Fruit fly (Drosophila melanogaster) whole organism, embryonic: Measurements from ENCODE around the gene CG1983.

Experiments
- Aef1 ChIP-seq: fragments of 200-800 bp; sonication (Bioruptor generic); IDR thresholded peaks from 3 replicates; pipeline ENCODE4 v1.3.6; 2022; ENCODE audit warnings: missing biosample characterization, missing genetic modification characterization
- CG10431 ChIP-seq: fragments of 200-800 bp; sonication (Bioruptor generic); optimal IDR thresholded peaks from 3 replicates; lab custom pipeline; 2018; ENCODE audit warnings: missing biosample characterization, mild to moderate bottlenecking, missing genetic modification characterization
- CG11398 ChIP-seq: fragments of 200-800 bp; sonication (Bioruptor generic); optimal IDR thresholded peaks from 2 replicates; lab custom pipeline; 2016; ENCODE audit warnings: missing biosample characterization, missing genetic modification characterization
- CG12219 ChIP-seq: fragments of 200-800 bp; sonication (Bioruptor generic); optimal IDR thresholded peaks from 3 replicates; lab custom pipeline; 2018; ENCODE audit warnings: missing biosample characterization, mild to moderate bottlenecking, missing genetic modification characterization
- CG14014 ChIP-seq: fragments of 200-800 bp; sonication (Bioruptor generic); IDR thresholded peaks from 2 replicates; pipeline ENCODE4 v1.3.6; 2022; ENCODE audit warnings: missing biosample characterization, missing genetic modification characterization
- CG14710 ChIP-seq: fragments of 200-800 bp; sonication (Bioruptor generic); optimal IDR thresholded peaks from 3 replicates; lab custom pipeline; 2019; ENCODE audit warnings: missing biosample characterization, mild to moderate bottlenecking, missing genetic modification characterization, moderate library complexity
- CG14965 ChIP-seq: fragments of 200-800 bp; sonication (Bioruptor generic); optimal IDR thresholded peaks from 2 replicates; lab custom pipeline; 2016; ENCODE audit warnings: missing biosample characterization, missing genetic modification characterization, borderline replicate concordance
- CG15514 ChIP-seq: fragments of 200-800 bp; sonication (Bioruptor generic); optimal IDR thresholded peaks from 3 replicates; lab custom pipeline; 2017; ENCODE audit warnings: missing biosample characterization, missing genetic modification characterization, mild to moderate bottlenecking, moderate library complexity, missing genetic modification reagents
- CG2129 ChIP-seq: fragments of 200-800 bp; sonication (Bioruptor generic); IDR thresholded peaks from 2 replicates; pipeline ENCODE4 v1.3.6; 2022; ENCODE audit warnings: missing biosample characterization, missing genetic modification characterization; ENCODE audit not compliant: partially characterized antibody
- CG2678 ChIP-seq: fragments of 200-800 bp; sonication (Bioruptor generic); optimal IDR thresholded peaks from 3 replicates; lab custom pipeline; 2019; ENCODE audit warnings: missing biosample characterization, mild to moderate bottlenecking, missing genetic modification characterization, moderate library complexity
- CG3065 ChIP-seq: fragments of 200-800 bp; sonication (Bioruptor generic); optimal IDR thresholded peaks from 2 replicates; lab custom pipeline; 2016; ENCODE audit warnings: missing biosample characterization, missing genetic modification characterization
- CG3407 ChIP-seq: fragments of 200-800 bp; sonication (Bioruptor generic); optimal IDR thresholded peaks from 2 replicates; lab custom pipeline; 2018; ENCODE audit warnings: missing biosample characterization, mild to moderate bottlenecking, missing genetic modification characterization
- CG34422 ChIP-seq: fragments of 200-800 bp; sonication (Bioruptor generic); IDR thresholded peaks from 3 replicates; pipeline ENCODE4 v1.3.6; 2022; ENCODE audit warnings: missing biosample characterization, missing genetic modification characterization
- CG4820 ChIP-seq: fragments of 200-800 bp; sonication (Bioruptor generic); optimal IDR thresholded peaks from 3 replicates; lab custom pipeline; 2016; ENCODE audit warnings: missing biosample characterization, missing genetic modification characterization
- CG4854 ChIP-seq: fragments of 200-800 bp; sonication (Bioruptor generic); optimal IDR thresholded peaks from 2 replicates; lab custom pipeline; 2016; ENCODE audit warnings: missing biosample characterization, missing genetic modification characterization, inconsistent platforms
- CG7786 ChIP-seq: fragments of 200-800 bp; sonication (Bioruptor generic); optimal IDR thresholded peaks from 2 replicates; lab custom pipeline; 2016; ENCODE audit warnings: missing biosample characterization, missing genetic modification characterization
- CG7839 ChIP-seq: fragments of 200-800 bp; sonication (Bioruptor generic); optimal IDR thresholded peaks from 3 replicates; lab custom pipeline; 2018; ENCODE audit warnings: missing biosample characterization, mild to moderate bottlenecking, missing genetic modification characterization, moderate library complexity
- CG7987 ChIP-seq: fragments of 200-800 bp; sonication (Bioruptor generic); optimal IDR thresholded peaks from 2 replicates; lab custom pipeline; 2018; ENCODE audit warnings: missing biosample characterization, mild to moderate bottlenecking, missing genetic modification characterization, moderate library complexity
- CG8290 ChIP-seq, 3 experiments: fragments of 200-800 bp; sonication (Bioruptor generic); optimal IDR thresholded peaks; 2 replicates each; lab custom pipeline; 2016 to 2019; ENCODE audit warnings: missing biosample characterization in 3 of 3, missing genetic modification characterization in 3 of 3, mild to moderate bottlenecking in 2 of 3, moderate library complexity in 1 of 3
- CG9876 ChIP-seq: fragments of 200-800 bp; sonication (Bioruptor generic); optimal IDR thresholded peaks from 2 replicates; lab custom pipeline; 2016; ENCODE audit warnings: missing biosample characterization, missing genetic modification characterization
- CoRest ChIP-seq: fragments of 200-800 bp; sonication (Bioruptor generic); optimal IDR thresholded peaks from 3 replicates; lab custom pipeline; 2018; ENCODE audit warnings: missing biosample characterization, mild to moderate bottlenecking, missing genetic modification characterization, moderate library complexity
- Fer1 ChIP-seq: fragments of 200-800 bp; sonication (Bioruptor generic); optimal IDR thresholded peaks from 2 replicates; lab custom pipeline; 2017; ENCODE audit warnings: missing biosample characterization, mild to moderate bottlenecking, missing genetic modification characterization
- Gug ChIP-seq: fragments of 200-800 bp; sonication (Bioruptor generic); IDR thresholded peaks from 4 replicates; pipeline ENCODE4 v1.3.6; 2022; ENCODE audit warnings: missing biosample characterization, missing genetic modification characterization
- HHEX ChIP-seq: fragments of 200-800 bp; sonication (Bioruptor generic); optimal IDR thresholded peaks from 3 replicates; lab custom pipeline; 2017; ENCODE audit warnings: missing biosample characterization, mild to moderate bottlenecking, missing genetic modification characterization, missing genetic modification reagents
- Lpt ChIP-seq: fragments of >200 bp; optimal IDR thresholded peaks from 2 replicates; lab custom pipeline; 2018; ENCODE audit warnings: missing biosample characterization, missing genetic modification characterization
- Side ChIP-seq: fragments of 200-800 bp; sonication (Bioruptor generic); optimal IDR thresholded peaks from 2 replicates; lab custom pipeline; 2016; ENCODE audit warnings: missing biosample characterization, missing genetic modification characterization
- Sin3A ChIP-seq: fragments of >200 bp; optimal IDR thresholded peaks from 2 replicates; lab custom pipeline; 2018
- TFAM ChIP-seq: fragments of 200-800 bp; sonication (Bioruptor generic); optimal IDR thresholded peaks from 2 replicates; lab custom pipeline; 2017; ENCODE audit warnings: missing biosample characterization, missing genetic modification characterization, inconsistent platforms
- Taf1 ChIP-seq: fragments of 200-800 bp; sonication (Bioruptor generic); IDR thresholded peaks from 2 replicates; pipeline ENCODE4 v1.3.6; 2022; ENCODE audit warnings: missing biosample characterization, missing genetic modification characterization
- abd-A ChIP-seq: fragments of 200-800 bp; sonication (Bioruptor generic); optimal IDR thresholded peaks from 3 replicates; lab custom pipeline; 2019; ENCODE audit warnings: missing biosample characterization, mild to moderate bottlenecking, missing genetic modification characterization, moderate library complexity
- br ChIP-seq: fragments of >200 bp; optimal IDR thresholded peaks from 2 replicates; lab custom pipeline; 2017
- cg ChIP-seq: fragments of 200-800 bp; sonication (Bioruptor generic); optimal IDR thresholded peaks from 3 replicates; lab custom pipeline; 2019; ENCODE audit warnings: missing biosample characterization, mild to moderate bottlenecking, missing genetic modification characterization, moderate library complexity
- disco-r ChIP-seq: fragments of 200-800 bp; sonication (Bioruptor generic); optimal IDR thresholded peaks from 2 replicates; lab custom pipeline; 2016; ENCODE audit warnings: missing biosample characterization, missing genetic modification characterization
- ewg ChIP-seq: fragments of 200-800 bp; sonication (Bioruptor generic); optimal IDR thresholded peaks from 3 replicates; lab custom pipeline; 2017; ENCODE audit warnings: mild to moderate bottlenecking, missing biosample characterization, missing genetic modification reagents, missing genetic modification characterization
- gcm2 ChIP-seq: fragments of 200-800 bp; sonication (Bioruptor generic); optimal IDR thresholded peaks from 2 replicates; lab custom pipeline; 2016; ENCODE audit warnings: missing biosample characterization, missing genetic modification characterization
- inv ChIP-seq: fragments of 200-800 bp; sonication (Bioruptor generic); IDR thresholded peaks from 2 replicates; pipeline ENCODE4 v1.3.6; 2022; ENCODE audit warnings: missing biosample characterization, missing genetic modification characterization; ENCODE audit not compliant: partially characterized antibody
- jing ChIP-seq: fragments of 200-800 bp; sonication (Bioruptor generic); optimal IDR thresholded peaks from 2 replicates; lab custom pipeline; 2018; ENCODE audit warnings: missing biosample characterization, mild to moderate bottlenecking, missing genetic modification characterization
- lbe ChIP-seq: fragments of 200-800 bp; sonication (Bioruptor generic); optimal IDR thresholded peaks from 2 replicates; lab custom pipeline; 2016; ENCODE audit warnings: missing biosample characterization, mild to moderate bottlenecking, missing genetic modification characterization
- nmo ChIP-seq: fragments of 200-800 bp; sonication (Bioruptor generic); optimal IDR thresholded peaks from 2 replicates; lab custom pipeline; 2018; ENCODE audit warnings: missing biosample characterization, mild to moderate bottlenecking, missing genetic modification characterization, moderate library complexity
- nom ChIP-seq: fragments of 200-800 bp; sonication (Bioruptor generic); optimal IDR thresholded peaks from 2 replicates; lab custom pipeline; 2017; ENCODE audit warnings: missing biosample characterization, missing genetic modification characterization, mild to moderate bottlenecking, moderate library complexity, missing genetic modification reagents
- repo ChIP-seq: fragments of 200-800 bp; sonication (Bioruptor generic); optimal IDR thresholded peaks from 2 replicates; lab custom pipeline; 2016; ENCODE audit warnings: missing biosample characterization, missing genetic modification characterization
- scrt ChIP-seq: fragments of 200-800 bp; sonication (Bioruptor generic); optimal IDR thresholded peaks from 2 replicates; lab custom pipeline; 2018; ENCODE audit warnings: missing biosample characterization, mild to moderate bottlenecking, missing genetic modification characterization, moderate library complexity
- shn ChIP-seq: fragments of 200-800 bp; sonication (Bioruptor generic); optimal IDR thresholded peaks from 3 replicates; lab custom pipeline; 2016; ENCODE audit warnings: missing biosample characterization, missing genetic modification characterization
- sisA ChIP-seq: fragments of 200-800 bp; sonication (Bioruptor generic); IDR thresholded peaks from 2 replicates; pipeline ENCODE4 v1.3.6; 2022; ENCODE audit warnings: missing biosample characterization, missing genetic modification characterization
- ssp ChIP-seq: fragments of 200-800 bp; sonication (Bioruptor generic); IDR thresholded peaks from 2 replicates; pipeline ENCODE4 v1.3.6; 2022; ENCODE audit warnings: missing biosample characterization, missing genetic modification characterization
- zen2 ChIP-seq: fragments of 200-800 bp; sonication (Bioruptor generic); IDR thresholded peaks from 3 replicates; pipeline ENCODE4 v1.3.6; 2022; ENCODE audit warnings: missing biosample characterization, missing genetic modification characterization; ENCODE audit not compliant: partially characterized antibody
- zf30C ChIP-seq: fragments of 200-800 bp; sonication (Bioruptor generic); optimal IDR thresholded peaks from 3 replicates; lab custom pipeline; 2018; ENCODE audit warnings: missing biosample characterization, mild to moderate bottlenecking, missing genetic modification characterization
- zfh1 ChIP-seq: fragments of 200-800 bp; sonication (Bioruptor generic); IDR thresholded peaks from 3 replicates; pipeline ENCODE4 v1.3.6; 2022; ENCODE audit warnings: missing biosample characterization, missing genetic modification characterization

Gene CG1983

dm6 chr3R:30170671-30171667 is 6.5 kb downstream of the CG1983 start, which contains the start of gene Rsod (continued):
- TF ChIP-seq CG12219 (GFP tag; lab: Kevin White, UChicago) = peak; percentile 52
- no peak for TF ChIP-seq Side (GFP tag; lab: Kevin White, UChicago)
- TF ChIP-seq CG7839 (tag; lab: Kevin White, UChicago) = peak; percentile 62
- peak; percentile 74 for TF ChIP-seq sisA (GFP tag; lab: Robert Waterston, UW)
- TF ChIP-seq CG4854 (GFP tag; lab: Kevin White, UChicago) = no peak
- peak; percentile 27 for TF ChIP-seq CoRest (tag; lab: Kevin White, UChicago)
- TF ChIP-seq repo (GFP tag; lab: Kevin White, UChicago) = no peak
- no peak for TF ChIP-seq nom
- peak; percentile 51; the same call in 2 of the 4 replicates for TF ChIP-seq Gug (GFP tag; lab: Robert Waterston, UW)
- peak; percentile 56 for TF ChIP-seq ssp (GFP tag; lab: Robert Waterston, UW)
- no peak for TF ChIP-seq CG9876 (GFP tag; lab: Kevin White, UChicago)
- TF ChIP-seq CG14965 (GFP tag; lab: Kevin White, UChicago) = no peak
- peak; percentile 63 for TF ChIP-seq CG2678 (tag; lab: Kevin White, UChicago)
- peak; percentile 83 for TF ChIP-seq zfh1
- peak; percentile 61 for TF ChIP-seq Taf1 (GFP tag; lab: Robert Waterston, UW)
- TF ChIP-seq Sin3A (lab: Kevin White, UChicago) = no peak
- peak; percentile 48; the same call in 2 of the 3 replicates for TF ChIP-seq Aef1
- TF ChIP-seq CG3407 (GFP tag; lab: Kevin White, UChicago) = peak; percentile 51
- no peak for TF ChIP-seq CG7786 (GFP tag; lab: Kevin White, UChicago)
- TF ChIP-seq CG14014 (GFP tag; lab: Robert Waterston, UW) = peak; percentile 66; the same call in 1 of the 2 replicates
- no peak for TF ChIP-seq disco-r (GFP tag; lab: Kevin White, UChicago)
- no peak for TF ChIP-seq CG2129 (GFP tag; lab: Robert Waterston, UW)
- TF ChIP-seq br = no peak
- TF ChIP-seq CG8290 (GFP tag; optimal IDR thresholded peaks at IDR 0.05; lab: Kevin White, UChicago) = no peak
- TF ChIP-seq CG8290 (tag; optimal IDR thresholded peaks at IDR 0.05; lab: Kevin White, UChicago) = no peak
- TF ChIP-seq CG4820 (GFP tag; lab: Kevin White, UChicago) = peak; percentile 11
- TF ChIP-seq CG11398 (GFP tag; lab: Kevin White, UChicago) = no peak
- TF ChIP-seq scrt = no peak
- no peak for TF ChIP-seq shn (GFP tag; lab: Kevin White, UChicago)
- peak; percentile 38 for TF ChIP-seq HHEX (GFP tag; lab: Kevin White, UChicago)
- peak; percentile 55 for TF ChIP-seq nmo (GFP tag; lab: Kevin White, UChicago)
- TF ChIP-seq lbe (GFP tag; lab: Kevin White, UChicago) = no peak
- TF ChIP-seq Lpt (GFP tag; lab: Kevin White, UChicago) = no peak
- no peak for TF ChIP-seq gcm2 (GFP tag; lab: Kevin White, UChicago)
- TF ChIP-seq zf30C (GFP tag; lab: Kevin White, UChicago) = no peak
- TF ChIP-seq ewg = peak; percentile 40
- no peak for TF ChIP-seq TFAM (GFP tag; lab: Kevin White, UChicago)
- TF ChIP-seq CG34422 (GFP tag; lab: Robert Waterston, UW) = peak; percentile 71

dm6 chr3R:30166159-30166784 is 11.2 kb downstream of the CG1983 start, which contains the start of gene VhaAC45RP:
VhaAC45RP (minus strand) TSS chr3R:30166419.
- TF ChIP-seq zen2 (GFP tag; lab: Robert Waterston, UW) = no peak
- TF ChIP-seq inv (GFP tag; lab: Robert Waterston, UW) = no peak
- TF ChIP-seq abd-A (tag; lab: Kevin White, UChicago) = no peak
- TF ChIP-seq CG7987 (GFP tag; lab: Kevin White, UChicago) = no peak
- TF ChIP-seq CG15514 (GFP tag; lab: Kevin White, UChicago) = peak; percentile 2
- no peak for TF ChIP-seq CG10431 (GFP tag; lab: Kevin White, UChicago)
- no peak for TF ChIP-seq CG3065 (GFP tag; lab: Kevin White, UChicago)
- TF ChIP-seq ewg = peak; percentile 93
- peak; percentile 23 for TF ChIP-seq Fer1
- no peak for TF ChIP-seq CG14710 (tag; lab: Kevin White, UChicago)
- no peak for TF ChIP-seq cg (GFP tag; lab: Kevin White, UChicago)
- TF ChIP-seq jing (GFP tag; lab: Kevin White, UChicago) = no peak
